Fruit fly (Drosophila melanogaster) whole organism: ENCODE data around the gene CG6873.

Experiments
- CG8478 ChIP-seq: fragments of >200 bp; optimal IDR thresholded peaks from 2 replicates; lab custom pipeline; 2018; ENCODE audit warnings: inconsistent platforms
- Dll ChIP-seq: fragments of >200 bp; optimal IDR thresholded peaks from 2 replicates; lab custom pipeline; 2017
- EcR ChIP-seq, 2 experiments: fragments of >200 bp; optimal IDR thresholded peaks; 2 replicates each; lab custom pipeline; 2017; ENCODE audit warnings: missing biosample characterization in 2 of 2, missing genetic modification characterization in 2 of 2, missing genetic modification reagents in 2 of 2
- pan ChIP-seq: fragments of >200 bp; optimal IDR thresholded peaks from 2 replicates; lab custom pipeline; 2017
- psq ChIP-seq: fragments of >200 bp; optimal IDR thresholded peaks from 2 replicates; lab custom pipeline; 2017
- usp ChIP-seq: fragments of >200 bp; optimal IDR thresholded peaks from 2 replicates; lab custom pipeline; 2017; ENCODE audit warnings: missing biosample characterization, missing genetic modification characterization, mixed read lengths

CG6873 gene

DNA sequence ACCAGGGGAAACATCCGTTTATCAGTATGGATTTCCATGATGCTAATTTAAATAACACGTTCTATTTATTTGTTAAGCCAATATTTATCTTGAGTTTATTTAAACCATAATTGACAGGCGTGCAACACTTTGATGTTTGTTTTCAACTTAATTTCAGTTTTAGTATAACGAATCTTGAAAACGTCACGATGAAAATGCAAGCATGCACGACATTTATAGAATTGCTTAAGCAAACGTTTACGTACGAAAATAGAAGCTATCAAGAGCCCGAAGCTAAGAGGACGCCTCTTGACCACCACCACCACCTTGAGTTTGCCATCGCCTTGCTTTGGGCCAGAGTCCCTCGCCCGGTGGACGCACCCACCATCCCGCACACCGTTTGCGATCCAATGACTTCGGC lies 31.7 kb upstream of the CG6873 start:
- TF ChIP-seq Dll (no peak), pan (lab: Kevin White, UChicago) (no peak), EcR (GFP tag; optimal IDR thresholded peaks at IDR 0.05; lab: Kevin White, UChicago) (no peak), CG8478 (lab: Kevin White, UChicago) (no peak), psq (lab: Kevin White, UChicago) (no peak), usp (GFP tag; lab: Kevin White, UChicago) (no peak)

DNA sequence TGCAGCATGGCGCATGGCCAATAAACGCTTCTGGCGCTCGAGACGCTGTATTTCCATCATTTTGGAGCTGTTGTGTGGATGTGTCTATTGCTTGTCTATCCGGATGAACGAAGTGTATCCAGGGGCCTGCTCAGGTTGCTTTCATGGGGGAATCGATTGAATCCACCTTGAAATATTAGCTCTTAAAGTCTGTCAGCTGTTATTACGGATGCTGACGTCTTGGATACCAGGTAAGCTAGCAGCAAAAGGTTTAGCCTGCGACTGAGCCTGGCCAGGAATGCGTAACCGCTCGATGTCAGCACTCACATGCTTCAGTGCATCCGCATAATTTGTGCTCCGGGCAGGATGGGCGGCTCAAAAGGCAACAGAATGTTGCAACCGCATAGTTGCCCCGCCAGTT lies 8.5 kb upstream of the CG6873 start, which contains the start of gene CG12609:
Gene CG12609 (minus strand): TSS at position 101 of the 400 bp plus-strand sequence.
- TF ChIP-seq EcR (GFP tag; optimal IDR thresholded peaks at IDR 0.05; lab: Kevin White, UChicago) (no peak), pan (lab: Kevin White, UChicago) (no peak), CG8478 (lab: Kevin White, UChicago) (no peak), Dll (no peak), psq (lab: Kevin White, UChicago) (no peak), usp (GFP tag; lab: Kevin White, UChicago) (no peak)

DNA sequence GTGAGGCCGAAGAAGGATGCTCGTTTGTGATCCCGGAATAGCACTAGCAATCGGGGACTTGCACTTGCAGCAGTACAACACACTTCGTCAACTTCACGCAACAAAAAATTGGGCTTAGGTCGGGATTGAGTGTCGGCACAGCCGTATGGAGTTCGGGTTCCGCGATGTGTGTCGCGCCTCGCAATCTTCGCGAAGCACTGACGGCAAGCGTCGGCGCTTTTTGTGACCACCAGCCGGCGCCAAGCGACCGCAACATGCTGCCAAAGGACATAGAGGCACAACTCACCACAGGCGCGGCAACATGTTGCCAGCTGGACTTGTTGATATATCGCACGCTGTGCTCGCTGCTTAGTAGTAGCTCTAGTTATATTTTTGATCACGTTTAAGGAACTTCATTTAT lies 13.4 kb downstream of the CG6873 start, which contains the start of gene CCKLR-17D1:
Gene CCKLR-17D1 (minus strand): TSS at position 303 of the 400 bp plus-strand sequence.
- TF ChIP-seq pan (lab: Kevin White, UChicago), result no peak
- TF ChIP-seq usp (GFP tag; lab: Kevin White, UChicago), result no peak
- TF ChIP-seq Dll, result no peak
- TF ChIP-seq CG8478 (lab: Kevin White, UChicago), result no peak
- TF ChIP-seq EcR (GFP tag; optimal IDR thresholded peaks at IDR 0.05; lab: Kevin White, UChicago), result no peak
- TF ChIP-seq psq (lab: Kevin White, UChicago), result no peak

DNA sequence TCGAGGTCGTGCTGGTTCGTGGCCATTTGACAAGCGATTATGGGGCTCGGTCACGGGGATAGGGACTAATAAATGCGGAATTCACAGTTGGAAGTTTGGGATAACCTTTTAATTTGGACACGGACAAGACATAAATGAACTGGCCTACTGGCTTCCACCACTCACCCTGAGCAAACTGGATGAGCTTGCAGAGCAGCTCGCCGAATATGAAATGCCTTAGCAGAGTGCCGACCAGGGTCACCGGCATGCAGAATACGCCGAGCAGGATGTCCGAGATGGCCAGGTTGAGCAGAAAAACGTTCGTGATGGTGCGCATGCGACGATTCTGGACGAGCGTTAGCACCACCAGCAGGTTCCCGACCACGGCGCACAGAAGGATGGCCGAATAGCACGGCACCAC lies 14.1 kb downstream of the CG6873 start, which contains the start of gene CG42302:
Gene CG42302 (minus strand): TSS at position 101 of the 400 bp plus-strand sequence.
- TF ChIP-seq usp (GFP tag; lab: Kevin White, UChicago) (no peak), EcR (GFP tag; optimal IDR thresholded peaks at IDR 0.05; lab: Kevin White, UChicago) (no peak), psq (lab: Kevin White, UChicago) (no peak), pan (lab: Kevin White, UChicago) (no peak), CG8478 (lab: Kevin White, UChicago) (no peak), Dll (no peak)

DNA sequence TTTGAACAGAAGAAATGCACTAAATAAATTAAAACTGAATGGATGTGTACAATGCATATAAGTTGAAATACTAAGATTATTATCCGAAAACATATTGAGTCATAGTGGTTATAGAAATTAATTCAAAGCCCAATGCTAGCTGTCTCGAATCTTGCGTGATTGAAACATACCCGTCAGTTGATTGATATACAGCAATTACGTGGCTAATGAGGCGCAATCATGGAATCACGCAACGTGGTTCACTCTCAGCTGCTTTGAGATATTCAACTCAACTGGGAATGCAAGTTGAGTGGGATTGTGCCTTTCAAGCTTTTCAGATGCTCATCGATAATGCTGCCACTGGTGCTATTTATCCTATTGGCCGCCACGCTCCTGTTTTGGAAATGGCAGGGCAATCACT lies 30.1 kb downstream of the CG6873 start, which contains the start of gene Cyp308a1:
Gene Cyp308a1 (plus strand): TSS at position 301 of the 400 bp plus-strand sequence.
- TF ChIP-seq CG8478 (lab: Kevin White, UChicago), result no peak
- no peak for TF ChIP-seq EcR (GFP tag; optimal IDR thresholded peaks at IDR 0.05; lab: Kevin White, UChicago)
- no peak for TF ChIP-seq usp (GFP tag; lab: Kevin White, UChicago)
- TF ChIP-seq Dll, result no peak
- no peak for TF ChIP-seq pan (lab: Kevin White, UChicago)

DNA sequence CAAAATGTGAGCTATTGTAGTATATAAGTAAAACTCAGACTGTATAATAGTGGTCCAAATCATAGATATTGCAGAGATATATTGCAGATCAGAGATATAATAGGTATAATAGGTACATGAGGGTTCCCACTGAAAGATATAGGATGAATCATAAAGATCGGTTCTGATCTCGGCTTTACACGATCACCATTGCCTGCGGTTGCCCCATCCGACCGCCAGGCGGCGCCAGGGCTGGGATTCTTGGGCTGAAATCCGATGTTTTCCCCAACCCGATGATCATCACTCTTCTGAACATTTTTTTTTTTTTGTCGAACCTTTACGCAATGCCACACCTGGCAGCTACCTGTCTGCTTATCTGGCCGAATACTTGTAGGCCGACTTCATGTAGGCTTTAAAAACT lies 35.8 kb downstream of the CG6873 start:
- no peak for TF ChIP-seq pan (lab: Kevin White, UChicago)
- TF ChIP-seq EcR (GFP tag; optimal IDR thresholded peaks at IDR 0.05; lab: Kevin White, UChicago), result no peak
- TF ChIP-seq psq (lab: Kevin White, UChicago), result no peak
- TF ChIP-seq usp (GFP tag; lab: Kevin White, UChicago), result no peak

DNA sequence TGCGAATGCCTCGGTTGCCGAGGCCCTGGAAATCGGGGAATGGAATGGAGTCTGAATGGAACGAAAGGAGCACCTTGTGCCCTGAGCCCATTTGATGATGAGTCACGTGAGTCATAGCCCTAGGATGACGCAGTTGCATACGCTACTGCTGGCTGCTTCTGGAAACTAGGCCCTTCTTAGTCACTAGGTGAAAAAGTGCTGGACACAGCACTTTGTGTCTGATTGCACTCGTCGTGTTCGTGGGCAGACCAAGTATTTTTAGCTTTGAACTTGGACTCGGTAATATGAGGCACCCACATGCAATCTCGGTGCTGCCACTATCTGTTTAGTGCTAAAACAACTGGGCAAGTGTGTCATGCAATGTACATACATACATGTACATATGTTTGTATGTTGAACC lies 37.5 kb downstream of the CG6873 start:
- TF ChIP-seq CG8478 (lab: Kevin White, UChicago), result no peak
- no peak for TF ChIP-seq psq (lab: Kevin White, UChicago)
- no peak for TF ChIP-seq Dll
- TF ChIP-seq usp (GFP tag; lab: Kevin White, UChicago), result no peak

DNA sequence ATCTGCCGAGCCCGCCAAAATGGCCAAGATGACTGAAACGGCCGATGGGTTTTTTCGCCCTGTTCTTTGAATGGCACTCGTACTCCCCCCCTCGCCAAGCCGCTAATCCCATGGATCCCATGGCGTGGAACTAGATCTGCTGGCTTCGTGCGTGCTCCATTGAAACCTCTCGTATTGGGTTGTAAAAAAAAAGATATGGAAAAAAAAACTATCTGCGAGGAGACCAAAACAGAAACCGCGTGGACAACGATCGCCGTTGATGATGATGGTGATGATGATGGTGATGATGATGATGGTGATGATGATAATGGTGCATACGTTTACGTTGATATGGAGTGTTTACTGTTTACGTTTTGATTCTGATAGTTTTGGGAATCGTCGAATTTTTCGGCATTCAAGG lies 37.9 kb downstream of the CG6873 start:
- no peak for TF ChIP-seq usp (GFP tag; lab: Kevin White, UChicago)

DNA sequence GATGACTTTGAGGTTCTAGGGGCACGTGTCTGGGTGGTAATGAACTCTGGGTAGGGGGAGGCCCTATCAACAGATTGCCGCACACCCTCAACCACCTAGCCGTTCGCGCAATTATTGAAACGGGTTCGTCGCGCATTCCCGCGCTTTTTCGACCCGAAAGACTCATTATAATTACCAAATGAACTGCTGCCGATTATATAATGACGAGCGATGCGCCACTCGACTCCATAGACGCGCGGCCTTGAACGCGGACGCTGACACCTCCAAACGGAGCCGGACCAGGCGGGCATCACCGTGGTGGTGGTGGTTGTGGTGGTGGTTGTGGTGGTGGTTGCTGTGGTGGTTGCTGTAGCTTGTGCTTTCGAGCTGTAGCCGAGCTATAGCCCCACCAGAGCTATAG lies 39.1 kb downstream of the CG6873 start:
- TF ChIP-seq pan (lab: Kevin White, UChicago), result no peak
- TF ChIP-seq EcR (GFP tag; optimal IDR thresholded peaks at IDR 0.05; lab: Kevin White, UChicago), result no peak
- no peak for TF ChIP-seq psq (lab: Kevin White, UChicago)
- TF ChIP-seq Dll, result no peak
- TF ChIP-seq usp (GFP tag; lab: Kevin White, UChicago), result no peak
- TF ChIP-seq CG8478 (lab: Kevin White, UChicago), result no peak

DNA sequence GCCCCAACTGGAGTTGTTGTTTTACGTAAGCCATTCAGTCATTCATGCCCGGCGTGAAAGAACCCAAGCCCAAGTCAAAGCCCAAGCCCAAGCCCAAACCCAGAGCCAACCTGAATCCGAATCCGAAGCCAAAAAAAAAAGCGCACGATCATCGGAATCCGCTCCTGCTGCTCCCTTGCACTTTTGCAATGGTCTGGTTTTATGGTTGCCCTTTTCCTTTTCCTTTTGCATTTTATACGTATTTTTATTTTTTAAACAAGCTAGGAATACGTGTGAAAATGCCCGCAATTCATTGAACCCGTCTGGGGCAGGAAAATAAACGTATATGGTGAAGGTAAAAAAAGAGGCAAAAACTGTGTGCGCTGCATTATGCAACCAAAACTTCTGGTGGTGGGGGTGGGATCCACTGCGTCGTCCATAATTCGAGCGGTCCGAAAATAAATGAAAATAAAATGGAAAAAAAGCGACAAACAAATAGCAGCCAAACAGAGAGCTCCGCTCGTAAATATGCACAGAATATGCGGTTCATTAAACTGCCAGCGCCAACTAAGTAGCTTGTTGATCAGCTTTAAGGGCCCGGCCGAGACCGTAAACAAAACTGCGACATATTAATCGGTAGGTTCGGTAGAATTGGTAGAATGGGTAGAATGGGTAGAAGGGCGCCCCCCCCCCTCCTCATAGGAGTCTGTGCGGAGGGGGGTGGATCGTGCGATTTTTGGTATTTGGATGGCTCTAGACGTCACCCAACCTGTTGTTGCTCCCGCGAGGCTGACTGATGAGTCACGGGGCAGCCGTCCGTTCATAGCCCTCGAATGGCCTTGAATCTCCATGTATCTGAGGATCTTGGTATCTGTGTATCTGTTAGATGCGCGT lies 40.2 kb downstream of the CG6873 start:
- no peak for TF ChIP-seq Dll
- no peak for TF ChIP-seq CG8478 (lab: Kevin White, UChicago)
- no peak for TF ChIP-seq psq (lab: Kevin White, UChicago)
- no peak for TF ChIP-seq usp (GFP tag; lab: Kevin White, UChicago)
- TF ChIP-seq pan (lab: Kevin White, UChicago), result no peak
- TF ChIP-seq EcR (GFP tag; optimal IDR thresholded peaks at IDR 0.05; lab: Kevin White, UChicago), result no peak

DNA sequence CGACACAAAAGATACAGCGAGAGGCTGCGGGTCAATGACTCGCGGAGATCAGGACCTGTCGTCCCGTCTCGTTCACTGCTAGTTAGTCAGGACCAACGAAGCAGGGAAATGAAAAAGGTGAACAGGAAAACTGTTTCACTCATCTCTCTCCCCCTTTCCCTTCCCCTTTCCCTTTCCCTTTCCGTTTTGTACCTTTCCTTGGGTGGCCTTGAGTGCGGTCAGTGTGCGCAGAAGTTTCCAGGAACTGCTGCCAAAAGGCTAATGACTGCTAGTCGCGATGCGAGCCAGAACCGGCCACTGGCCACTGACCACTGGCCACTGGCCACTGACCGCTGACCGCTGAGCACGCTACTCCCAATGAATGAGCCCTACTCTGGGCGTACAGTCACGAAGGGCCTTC lies 44.1 kb downstream of the CG6873 start:
- TF ChIP-seq usp (GFP tag; lab: Kevin White, UChicago) (no peak), pan (lab: Kevin White, UChicago) (no peak), EcR (GFP tag; optimal IDR thresholded peaks at IDR 0.05; lab: Kevin White, UChicago) (peak in 1 of 2 experiments; percentile 50), Dll (no peak), psq (lab: Kevin White, UChicago) (no peak)

DNA sequence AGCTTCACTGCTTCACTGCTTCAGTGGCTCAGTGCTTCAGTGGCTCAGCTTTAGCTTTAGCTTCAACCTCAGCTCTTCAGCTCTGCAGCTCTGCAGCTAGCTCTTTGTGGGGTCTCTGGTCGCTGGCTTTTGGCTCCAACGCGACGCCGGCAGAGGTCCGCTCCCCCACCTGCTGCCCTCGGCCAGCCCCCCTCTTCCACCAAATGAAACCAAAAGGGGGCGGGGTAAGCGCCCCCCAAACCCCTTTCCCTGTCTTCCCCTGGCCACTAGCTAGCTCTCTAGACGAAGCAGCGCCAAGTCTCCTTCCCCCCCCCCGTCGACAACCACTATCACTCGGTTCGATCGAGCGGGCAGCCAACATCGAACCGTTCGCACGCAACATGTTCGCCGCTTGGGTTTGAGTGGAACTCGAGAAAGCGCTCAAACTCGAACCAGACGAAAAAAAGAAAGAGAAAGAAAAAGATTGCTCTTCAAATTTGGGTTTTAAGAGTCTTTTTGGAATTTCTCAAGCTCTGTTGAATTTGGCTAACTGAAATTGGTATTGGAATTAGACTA lies 46.7 kb downstream of the CG6873 start, which contains the start of gene Cyp18a1:
Gene Cyp18a1 (minus strand): TSS at position 95 of the 555 bp plus-strand sequence.
- TF ChIP-seq psq (lab: Kevin White, UChicago), result no peak
- no peak for TF ChIP-seq CG8478 (lab: Kevin White, UChicago)
- no peak for TF ChIP-seq Dll
- no peak for TF ChIP-seq usp (GFP tag; lab: Kevin White, UChicago)
- no peak for TF ChIP-seq EcR (GFP tag; optimal IDR thresholded peaks at IDR 0.05; lab: Kevin White, UChicago)
- no peak for TF ChIP-seq pan (lab: Kevin White, UChicago)
